Worm (Caenorhabditis elegans): ENCODE results near the gene qui-1.
A peak's percentile ranks its signal among the peaks of the same experiment; 100 is the strongest.

The qui-1 gene

ce11 chrIV:13561629-13562028, at the start of gene qui-1, which contains the start of gene Y45F10B.13:
Gene qui-1 (plus strand): TSS chrIV:13561861.
Gene Y45F10B.13 (minus strand): TSS chrIV:13561729.
- no peak for TF ChIP-seq elt-2 (tag; optimal IDR thresholded peaks at IDR 0.05)
- TF ChIP-seq rnt-1 (tag; optimal IDR thresholded peaks at IDR 0.05): peak; percentile 22
- peak; percentile 64 for TF ChIP-seq dsc-1 (tag; optimal IDR thresholded peaks at IDR 0.05)
- TF ChIP-seq lin-13 (GFP tag; optimal IDR thresholded peaks at IDR 0.05): no peak
- no peak for TF ChIP-seq blmp-1 (tag; optimal IDR thresholded peaks at IDR 0.05)
- TF ChIP-seq nhr-76 (tag; optimal IDR thresholded peaks at IDR 0.05): no peak
- TF ChIP-seq unc-130 (tag; optimal IDR thresholded peaks at IDR 0.05): no peak
- TF ChIP-seq lin-14 (GFP tag; optimal IDR thresholded peaks at IDR 0.05): peak; percentile 47
- no peak for TF ChIP-seq tlp-1 (tag; optimal IDR thresholded peaks at IDR 0.05)
- no peak for TF ChIP-seq nhr-90 (tag; optimal IDR thresholded peaks at IDR 0.05; ENCODE audit: poor library complexity)
- TF ChIP-seq ceh-63 (GFP tag; optimal IDR thresholded peaks at IDR 0.05): no peak
- TF ChIP-seq lir-3 (tag; optimal IDR thresholded peaks at IDR 0.05; ENCODE audit: poor library complexity): no peak

- no peak for TF ChIP-seq efl-1 (optimal IDR thresholded peaks at IDR 0.05)
- no peak for TF ChIP-seq efl-1 (GFP tag; optimal IDR thresholded peaks at IDR 0.05 in 1 of 2)
- no peak for TF ChIP-seq pax-3 (tag; optimal IDR thresholded peaks at IDR 0.05)
- no peak for TF ChIP-seq dpl-1 (GFP tag; optimal IDR thresholded peaks at IDR 0.05)
- no peak for TF ChIP-seq hlh-4 (tag; optimal IDR thresholded peaks at IDR 0.05)
- TF ChIP-seq nhr-20 (tag; optimal IDR thresholded peaks at IDR 0.05): no peak
- no peak for TF ChIP-seq mab-9 (GFP tag; IDR thresholded peaks at IDR 0.05)
- no peak for TF ChIP-seq tlp-1 (tag; optimal IDR thresholded peaks at IDR 0.05)
- no peak for TF ChIP-seq isw-1 (GFP tag; IDR thresholded peaks at IDR 0.05)
- TF ChIP-seq sup-37 (GFP tag; optimal IDR thresholded peaks at IDR 0.05): no peak
- no peak for TF ChIP-seq fkh-10 (GFP tag; optimal IDR thresholded peaks at IDR 0.05)
- no peak for TF ChIP-seq ets-5 (GFP tag; IDR thresholded peaks at IDR 0.05)
- TF ChIP-seq aha-1 (tag; optimal IDR thresholded peaks at IDR 0.05): no peak
Observed at ce11 chrIV:13512112-13512569, 49.5 kb upstream of the qui-1 start, which contains the start of gene puf-3. Gene puf-3 (minus strand): TSS chrIV:13512162.

ce11 chrIV:13513010-13513409, 48.7 kb upstream of the qui-1 start:
- TF ChIP-seq ets-5 (GFP tag; IDR thresholded peaks at IDR 0.05): no peak
- no peak for TF ChIP-seq ztf-11 (tag; optimal IDR thresholded peaks at IDR 0.05)
- no peak for TF ChIP-seq unc-98 (GFP tag; IDR thresholded peaks at IDR 0.05)
- no peak for TF ChIP-seq nhr-11 (tag; optimal IDR thresholded peaks at IDR 0.05)
- no peak for TF ChIP-seq lin-15B (tag; optimal IDR thresholded peaks at IDR 0.05)
- TF ChIP-seq ceh-88 (GFP tag; IDR thresholded peaks at IDR 0.05): no peak
- no peak for TF ChIP-seq F16B12.6 (tag; optimal IDR thresholded peaks at IDR 0.05)
- no peak for TF ChIP-seq sup-37 (GFP tag; optimal IDR thresholded peaks at IDR 0.05)
- no peak for TF ChIP-seq lin-39 (tag; optimal IDR thresholded peaks at IDR 0.05)
- TF ChIP-seq hlh-4 (tag; optimal IDR thresholded peaks at IDR 0.05): no peak

ce11 chrIV:13521785-13522184, 39.9 kb upstream of the qui-1 start, which contains the start of gene dcap-2:
Gene dcap-2 (minus strand): TSS chrIV:13521870.
- TF ChIP-seq dpl-1 (GFP tag; optimal IDR thresholded peaks at IDR 0.05): peak in 1 of 3 experiments; percentile 21
- TF ChIP-seq ama-1 (optimal IDR thresholded peaks at IDR 0.05): no peak
- no peak for TF ChIP-seq fkh-4 (tag; optimal IDR thresholded peaks at IDR 0.05; ENCODE audit: borderline replicate concordance)
- peak; percentile 29 for TF ChIP-seq blmp-1 (tag; optimal IDR thresholded peaks at IDR 0.05)
- no peak for TF ChIP-seq xbp-1 (tag; optimal IDR thresholded peaks at IDR 0.05)
- no peak for TF ChIP-seq ceh-82 (tag; optimal IDR thresholded peaks at IDR 0.05)
- TF ChIP-seq efl-1 (optimal IDR thresholded peaks at IDR 0.05): peak in 1 of 2 experiments; percentile 6
- peak in 1 of 2 experiments; percentile 4 for TF ChIP-seq efl-1 (GFP tag; optimal IDR thresholded peaks at IDR 0.05 in 1 of 2)
- peak in 1 of 2 experiments; percentile 49 for TF ChIP-seq lsy-2 (tag; optimal IDR thresholded peaks at IDR 0.05)
- TF ChIP-seq mep-1 (tag; optimal IDR thresholded peaks at IDR 0.05): peak; percentile 14
- TF ChIP-seq ces-1 (GFP tag; optimal IDR thresholded peaks at IDR 0.05): no peak
- TF ChIP-seq snu-23 (GFP tag; optimal IDR thresholded peaks at IDR 0.05): no peak
- TF ChIP-seq nhr-71 (tag; optimal IDR thresholded peaks at IDR 0.05): no peak
- no peak for TF ChIP-seq elt-2 (tag; optimal IDR thresholded peaks at IDR 0.05)
- TF ChIP-seq lin-35 (GFP tag; optimal IDR thresholded peaks at IDR 0.05): peak in 1 of 2 experiments; percentile 47
- no peak for TF ChIP-seq nhr-20 (tag; optimal IDR thresholded peaks at IDR 0.05)
- no peak for TF ChIP-seq nhr-76 (tag; optimal IDR thresholded peaks at IDR 0.05)
- TF ChIP-seq elt-3 (tag; optimal IDR thresholded peaks at IDR 0.05): no peak
- no peak for TF ChIP-seq nhr-19 (GFP tag; conservative IDR thresholded peaks at IDR 0.05)
- peak; percentile 5 for TF ChIP-seq C16A3.4 (tag; optimal IDR thresholded peaks at IDR 0.05)
- no peak for TF ChIP-seq lin-15B (tag; optimal IDR thresholded peaks at IDR 0.05)
- TF ChIP-seq ceh-90 (tag; optimal IDR thresholded peaks at IDR 0.05): no peak
- no peak for TF ChIP-seq unc-86 (tag; optimal IDR thresholded peaks at IDR 0.05)
- no peak for TF ChIP-seq mab-9 (GFP tag; IDR thresholded peaks at IDR 0.05)
